Fruit fly (Drosophila melanogaster): Measurements from ENCODE around the gene CG7772.

CG7772 gene

DNA sequence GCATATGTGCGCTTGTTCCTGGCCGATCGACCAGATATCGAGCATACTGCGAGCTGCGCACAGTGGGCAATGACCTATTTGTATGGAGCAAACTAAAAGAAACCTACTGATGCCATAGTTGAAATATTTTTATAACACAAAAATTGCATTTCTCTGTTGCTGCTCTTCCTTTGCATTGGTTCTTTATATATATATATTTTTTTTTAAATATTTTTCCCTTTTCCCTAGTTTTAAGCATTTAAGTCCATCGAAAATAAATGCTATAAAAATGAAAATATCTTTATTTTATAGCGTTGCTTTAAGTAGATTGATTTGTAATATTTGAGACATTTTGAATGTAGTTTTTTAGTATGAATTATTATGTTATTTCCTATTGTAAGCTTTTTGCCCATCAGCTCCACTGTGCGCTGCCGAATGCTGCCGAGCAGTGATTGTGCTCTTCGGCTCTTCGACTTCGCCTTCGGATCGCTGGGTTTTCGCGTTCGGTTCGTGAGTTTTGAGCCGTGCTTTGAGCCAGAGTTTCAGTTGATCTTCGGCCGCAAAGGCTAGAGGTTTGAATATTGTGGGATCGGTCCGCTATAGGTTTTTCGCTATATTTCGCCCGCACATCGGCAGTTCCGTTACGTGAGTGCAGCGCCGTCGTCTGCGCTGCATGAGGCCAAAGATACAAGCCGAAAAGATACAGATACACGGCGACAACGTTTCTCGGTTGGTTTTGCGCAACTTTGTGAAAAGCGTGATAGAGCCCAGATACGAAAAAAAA lies 4.1 kb upstream of the CG7772 start, which contains the start of gene CG6847 (continued):
- TF ChIP-seq CG30020 (tag; optimal IDR thresholded peaks at IDR 0.05) = peak; percentile 28
- no peak for TF ChIP-seq Hr78 (GFP tag; optimal IDR thresholded peaks at IDR 0.05)
- peak; percentile 39; the same call in 1 of the 2 replicates for TF ChIP-seq CG32767 (GFP tag; IDR thresholded peaks at IDR 0.05)
- TF ChIP-seq CG31388 (GFP tag; optimal IDR thresholded peaks at IDR 0.05) = no peak
- no peak for TF ChIP-seq Nf-YA (GFP tag; IDR thresholded peaks at IDR 0.05)
- TF ChIP-seq vnd (GFP tag; IDR thresholded peaks at IDR 0.05; ENCODE audit: partially characterized antibody) = no peak
- peak; percentile 44 for TF ChIP-seq CG33557 (GFP tag; optimal IDR thresholded peaks at IDR 0.05)
- TF ChIP-seq CG6254 (GFP tag; optimal IDR thresholded peaks at IDR 0.05) = peak; percentile 17
- peak; percentile 79 for TF ChIP-seq PHDP (tag; optimal IDR thresholded peaks at IDR 0.05)
- no peak for TF ChIP-seq CG10959 (GFP tag; IDR thresholded peaks at IDR 0.05)
- no peak for TF ChIP-seq cg (GFP tag; optimal IDR thresholded peaks at IDR 0.05)
- no peak for TF ChIP-seq Optix (GFP tag; IDR thresholded peaks at IDR 0.05)
- TF ChIP-seq mam (GFP tag; optimal IDR thresholded peaks at IDR 0.05) = no peak
- peak; percentile 25 for TF ChIP-seq YL-1 (GFP tag; optimal IDR thresholded peaks at IDR 0.05)
- TF ChIP-seq CG8290 (GFP tag; optimal IDR thresholded peaks at IDR 0.05) = peak; percentile 26
- peak; percentile 25 to 36 for TF ChIP-seq CG8290 (tag; optimal IDR thresholded peaks at IDR 0.05)
- TF ChIP-seq h (optimal IDR thresholded peaks at IDR 0.05) = no peak
- peak; percentile 49 for TF ChIP-seq CG10431 (GFP tag; optimal IDR thresholded peaks at IDR 0.05)
- TF ChIP-seq exex (tag; optimal IDR thresholded peaks at IDR 0.05) = no peak
- TF ChIP-seq CG8281 (tag; optimal IDR thresholded peaks at IDR 0.05) = no peak
- TF ChIP-seq ttk (GFP tag; IDR thresholded peaks at IDR 0.05) = peak; percentile 42; the same call in 1 of the 2 replicates
- no peak for TF ChIP-seq dati (GFP tag; IDR thresholded peaks at IDR 0.05)
- TF ChIP-seq ken (GFP tag; IDR thresholded peaks at IDR 0.05) = 0 out of 3 replicates have a peak, but pooled peaks have one; percentile 19
- TF ChIP-seq tin (GFP tag; optimal IDR thresholded peaks at IDR 0.05) = peak; percentile 17
- 0 out of 2 replicates have a peak, but pooled peaks have one; percentile 21 for TF ChIP-seq wdn (GFP tag; IDR thresholded peaks at IDR 0.05)
- TF ChIP-seq psq (GFP tag; optimal IDR thresholded peaks at IDR 0.05) = peak; percentile 16
- no peak for TF ChIP-seq Aef1 (GFP tag; IDR thresholded peaks at IDR 0.05)
- TF ChIP-seq CG18619 (GFP tag; optimal IDR thresholded peaks at IDR 0.05) = peak; percentile 83
- TF ChIP-seq Hr3 (GFP tag; optimal IDR thresholded peaks at IDR 0.05) = peak; percentile 60
- TF ChIP-seq CG8359 (GFP tag; optimal IDR thresholded peaks at IDR 0.05; ENCODE audit: borderline replicate concordance) = no peak
- peak; percentile 61 for TF ChIP-seq slbo (GFP tag; IDR thresholded peaks at IDR 0.05)
- peak; percentile 69 for TF ChIP-seq CG2678 (tag; optimal IDR thresholded peaks at IDR 0.05)
- 0 out of 2 replicates have a peak, but pooled peaks have one; percentile 26 for TF ChIP-seq rib (GFP tag; IDR thresholded peaks at IDR 0.05)
- no peak for TF ChIP-seq hth (optimal IDR thresholded peaks at IDR 0.05)
- peak; percentile 74 for TF ChIP-seq Sox100B (GFP tag; optimal IDR thresholded peaks at IDR 0.05)
- no peak for TF ChIP-seq CG17186 (GFP tag; optimal IDR thresholded peaks at IDR 0.05)
- peak; percentile 68 for TF ChIP-seq CG11504 (tag; optimal IDR thresholded peaks at IDR 0.05)
- TF ChIP-seq wek (GFP tag; optimal IDR thresholded peaks at IDR 0.05) = no peak
- TF ChIP-seq fd96Cb (tag; optimal IDR thresholded peaks at IDR 0.05) = peak; percentile 39
- TF ChIP-seq ERR (GFP tag; optimal IDR thresholded peaks at IDR 0.05) = no peak
- peak; percentile 64 for TF ChIP-seq Rfx (GFP tag; IDR thresholded peaks at IDR 0.05)
- TF ChIP-seq CG4328 (GFP tag; optimal IDR thresholded peaks at IDR 0.05) = no peak
- TF ChIP-seq Sry-δ (GFP tag; optimal IDR thresholded peaks at IDR 0.05) = no peak
- no peak for TF ChIP-seq sens-2 (GFP tag; IDR thresholded peaks at IDR 0.05)
- peak; percentile 27 for TF ChIP-seq tx (GFP tag; optimal IDR thresholded peaks at IDR 0.05)
- TF ChIP-seq wor (GFP tag; IDR thresholded peaks at IDR 0.05) = peak; percentile 41; the same call in 1 of the 2 replicates
- peak; percentile 61 for TF ChIP-seq CG13424 (tag; optimal IDR thresholded peaks at IDR 0.05)
- peak; percentile 4 for TF ChIP-seq CG13123 (GFP tag; optimal IDR thresholded peaks at IDR 0.05)
- TF ChIP-seq CG18476 (GFP tag; optimal IDR thresholded peaks at IDR 0.05) = peak; percentile 43
- no peak for TF ChIP-seq Atf-2 (GFP tag; optimal IDR thresholded peaks at IDR 0.05)

Data from whole organism, embryonic.